Fruit fly (Drosophila melanogaster): ENCODE measurements around the gene Atac3.

Atac3 gene

DNA sequence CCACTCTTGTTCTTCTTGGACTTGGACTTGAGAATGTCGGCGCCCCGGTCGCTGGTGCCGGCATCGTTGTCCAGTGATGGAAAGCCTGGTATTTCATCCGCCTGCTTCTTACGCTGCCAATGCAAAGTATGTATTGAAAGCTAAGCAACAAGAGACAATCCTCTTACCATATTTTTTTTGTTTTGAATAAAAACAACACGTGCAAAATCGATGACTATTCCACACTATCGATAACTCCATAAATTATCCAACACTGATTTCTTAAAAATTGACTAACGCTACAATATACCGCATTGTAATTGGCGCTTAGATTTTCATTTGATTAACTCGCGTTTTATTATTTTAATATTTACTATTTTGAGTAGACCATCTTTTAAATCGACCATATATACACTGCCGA is 3.3 kb downstream of the Atac3 start, which contains the start of gene CG32344 (continued):
- TF ChIP-seq ro (GFP tag; IDR thresholded peaks at IDR 0.05) (no peak), ttk (GFP tag; IDR thresholded peaks at IDR 0.05) (no peak), Max (GFP tag; optimal IDR thresholded peaks at IDR 0.05) (peak; percentile 93), stwl (tag; optimal IDR thresholded peaks at IDR 0.05) (peak; percentile 81), repo (GFP tag; optimal IDR thresholded peaks at IDR 0.05) (no peak), unc-4 (GFP tag; IDR thresholded peaks at IDR 0.05; ENCODE audit: partially characterized antibody) (peak; percentile 81), lmd (GFP tag; IDR thresholded peaks at IDR 0.05) (no peak), her (GFP tag; optimal IDR thresholded peaks at IDR 0.05) (peak; percentile 21), tna (GFP tag; IDR thresholded peaks at IDR 0.05; ENCODE audit: partially characterized antibody) (0 out of 2 replicates have a peak, but pooled peaks have one; percentile 35), cwo (GFP tag; optimal IDR thresholded peaks at IDR 0.05) (peak; percentile 78), gsb-n (tag; optimal IDR thresholded peaks at IDR 0.05) (no peak), HmgZ (tag; optimal IDR thresholded peaks at IDR 0.05) (peak; percentile 57), CG17385 (GFP tag; optimal IDR thresholded peaks at IDR 0.05) (peak; percentile 70), Pdp1 (GFP tag; optimal IDR thresholded peaks at IDR 0.05) (peak in 1 of 2 experiments; percentile 8), C15 (GFP tag; IDR thresholded peaks at IDR 0.05) (no peak), BEAF-32 (GFP tag; optimal IDR thresholded peaks at IDR 0.05) (peak; percentile 82), ato (GFP tag; IDR thresholded peaks at IDR 0.05; ENCODE audit: partially characterized antibody) (peak; percentile 29; the same call in 1 of the 2 replicates), CG14667 (GFP tag; IDR thresholded peaks at IDR 0.05) (no peak), Fer3 (tag; optimal IDR thresholded peaks at IDR 0.05) (no peak), amos (GFP tag; IDR thresholded peaks at IDR 0.05; ENCODE audit: partially characterized antibody) (peak; percentile 76), sug (tag; optimal IDR thresholded peaks at IDR 0.05) (peak; percentile 27), tgo (GFP tag; IDR thresholded peaks at IDR 0.05) (no peak), ind (GFP tag; optimal IDR thresholded peaks at IDR 0.05) (no peak), NK7.1 (GFP tag; optimal IDR thresholded peaks at IDR 0.05) (no peak), Six4 (GFP tag; optimal IDR thresholded peaks at IDR 0.05) (no peak), CG1603 (tag; optimal IDR thresholded peaks at IDR 0.05) (peak; percentile 41), MESR4 (GFP tag; optimal IDR thresholded peaks at IDR 0.05) (peak; percentile 58), lbe (GFP tag; optimal IDR thresholded peaks at IDR 0.05) (peak; percentile 41), NC2α (GFP tag; optimal IDR thresholded peaks at IDR 0.05) (no peak), Rfx (GFP tag; IDR thresholded peaks at IDR 0.05) (0 out of 2 replicates have a peak, but pooled peaks have one; percentile 13), CG7357 (GFP tag; IDR thresholded peaks at IDR 0.05) (no peak), CG2129 (GFP tag; IDR thresholded peaks at IDR 0.05; ENCODE audit: partially characterized antibody) (peak; percentile 47), nerfin-2 (GFP tag; IDR thresholded peaks at IDR 0.05; ENCODE audit: partially characterized antibody) (peak; percentile 12; the same call in 1 of the 2 replicates), so (GFP tag; IDR thresholded peaks at IDR 0.05) (no peak), H15 (GFP tag; IDR thresholded peaks at IDR 0.05) (no peak), az2 (GFP tag; optimal IDR thresholded peaks at IDR 0.05) (no peak), CG18476 (GFP tag; optimal IDR thresholded peaks at IDR 0.05) (no peak), YL-1 (GFP tag; optimal IDR thresholded peaks at IDR 0.05) (peak; percentile 90), kah (GFP tag; optimal IDR thresholded peaks at IDR 0.05) (no peak), Kr (GFP tag; optimal IDR thresholded peaks at IDR 0.05) (no peak), salm (tag; optimal IDR thresholded peaks at IDR 0.05) (no peak), CG18764 (GFP tag; optimal IDR thresholded peaks at IDR 0.05) (no peak), Doc3 (GFP tag; IDR thresholded peaks at IDR 0.05; ENCODE audit: partially characterized antibody) (peak; percentile 56; the same call in 2 of the 3 replicates), CG15011 (GFP tag; optimal IDR thresholded peaks at IDR 0.05) (no peak), bcd (GFP tag; optimal IDR thresholded peaks at IDR 0.05) (no peak), CG2120 (GFP tag; optimal IDR thresholded peaks at IDR 0.05) (peak; percentile 18), CG11247 (GFP tag; IDR thresholded peaks at IDR 0.05) (no peak), CG17829 (tag; optimal IDR thresholded peaks at IDR 0.05) (peak; percentile 33), CG6791 (GFP tag; IDR thresholded peaks at IDR 0.05; ENCODE audit: partially characterized antibody) (peak; percentile 70), CG15073 (GFP tag; optimal IDR thresholded peaks at IDR 0.05) (no peak)
